Fruit fly (Drosophila melanogaster) whole organism, embryonic: Measurements from ENCODE around the gene CG14104.

Experiments used
- Ada2b ChIP-seq: fragments of 200-800 bp; sonication (Bioruptor generic); IDR thresholded peaks from 2 replicates; pipeline ENCODE4 v1.3.6; 2022; ENCODE audit warnings: missing biosample characterization, missing genetic modification characterization
- Atf6 ChIP-seq: fragments of 200-800 bp; sonication (Bioruptor generic); IDR thresholded peaks from 2 replicates; pipeline ENCODE4 v1.3.6; 2022; ENCODE audit warnings: missing biosample characterization, missing genetic modification characterization
- CG1024 ChIP-seq: fragments of 200-800 bp; sonication (Bioruptor generic); IDR thresholded peaks from 2 replicates; pipeline ENCODE4 v1.3.6; 2022; ENCODE audit warnings: missing biosample characterization, missing genetic modification characterization
- CG10959 ChIP-seq: fragments of 200-800 bp; sonication (Bioruptor generic); IDR thresholded peaks from 2 replicates; pipeline ENCODE4 v1.3.6; 2022; ENCODE audit warnings: missing biosample characterization, missing genetic modification characterization
- CG11504 ChIP-seq: fragments of 200-800 bp; sonication (Bioruptor generic); optimal IDR thresholded peaks from 3 replicates; lab custom pipeline; 2019; ENCODE audit warnings: missing biosample characterization, mild to moderate bottlenecking, missing genetic modification characterization, moderate library complexity
- CG13775 ChIP-seq: fragments of 200-800 bp; sonication (Bioruptor generic); optimal IDR thresholded peaks from 3 replicates; lab custom pipeline; 2017; ENCODE audit warnings: missing biosample characterization, mild to moderate bottlenecking, missing genetic modification characterization
- CG14667 ChIP-seq: fragments of 200-800 bp; sonication (Bioruptor generic); IDR thresholded peaks from 2 replicates; pipeline ENCODE4 v1.3.6; 2022; ENCODE audit warnings: missing biosample characterization, missing genetic modification characterization
- CG1529 ChIP-seq: fragments of 200-800 bp; sonication (Bioruptor generic); optimal IDR thresholded peaks from 3 replicates; lab custom pipeline; 2018; ENCODE audit warnings: missing biosample characterization, missing genetic modification characterization
- CG2889 ChIP-seq: fragments of 200-800 bp; sonication (Bioruptor generic); IDR thresholded peaks from 3 replicates; pipeline ENCODE4 v1.3.6; 2022; ENCODE audit warnings: missing biosample characterization, missing genetic modification characterization
- CG30020 ChIP-seq: fragments of 200-800 bp; optimal IDR thresholded peaks from 2 replicates; lab custom pipeline; 2019; ENCODE audit warnings: missing biosample characterization, mild to moderate bottlenecking, missing genetic modification characterization, moderate library complexity
- CG32767 ChIP-seq: fragments of 200-800 bp; sonication (Bioruptor generic); IDR thresholded peaks from 2 replicates; pipeline ENCODE4 v1.3.6; 2022; ENCODE audit warnings: missing biosample characterization, missing genetic modification characterization
- CG34224 ChIP-seq: fragments of 200-800 bp; sonication (Bioruptor generic); IDR thresholded peaks from 3 replicates; pipeline ENCODE4 v1.3.6; 2022; ENCODE audit warnings: missing biosample characterization, missing genetic modification characterization; ENCODE audit not compliant: partially characterized antibody
- CG34376 ChIP-seq: fragments of 200-800 bp; sonication (Bioruptor generic); optimal IDR thresholded peaks from 2 replicates; lab custom pipeline; 2018; ENCODE audit warnings: missing biosample characterization, mild to moderate bottlenecking, missing genetic modification characterization
- CG34422 ChIP-seq: fragments of 200-800 bp; sonication (Bioruptor generic); IDR thresholded peaks from 3 replicates; pipeline ENCODE4 v1.3.6; 2022; ENCODE audit warnings: missing biosample characterization, missing genetic modification characterization
- CG4360 ChIP-seq: fragments of 200-800 bp; sonication (Bioruptor generic); IDR thresholded peaks from 2 replicates; pipeline ENCODE4 v1.3.6; 2022; ENCODE audit warnings: missing biosample characterization, missing genetic modification characterization
- CG4730 ChIP-seq: fragments of 200-800 bp; sonication (Bioruptor generic); IDR thresholded peaks from 2 replicates; pipeline ENCODE4 v1.3.6; 2022; ENCODE audit warnings: missing biosample characterization, missing genetic modification characterization
- CG6683 ChIP-seq: fragments of 200-800 bp; sonication (Bioruptor generic); optimal IDR thresholded peaks from 2 replicates; lab custom pipeline; 2017; ENCODE audit warnings: missing biosample characterization, mild to moderate bottlenecking, missing genetic modification characterization, missing genetic modification reagents
- CG9437 ChIP-seq: fragments of 200-800 bp; sonication (Bioruptor generic); optimal IDR thresholded peaks from 2 replicates; lab custom pipeline; 2018; ENCODE audit warnings: missing biosample characterization, mild to moderate bottlenecking, missing genetic modification characterization
- CG9797 ChIP-seq: fragments of 200-800 bp; sonication (Bioruptor generic); optimal IDR thresholded peaks from 3 replicates; lab custom pipeline; 2018; ENCODE audit warnings: missing biosample characterization, mild to moderate bottlenecking, missing genetic modification characterization
- CG9876 ChIP-seq: fragments of 200-800 bp; sonication (Bioruptor generic); optimal IDR thresholded peaks from 2 replicates; lab custom pipeline; 2016; ENCODE audit warnings: missing biosample characterization, missing genetic modification characterization
- CoRest ChIP-seq: fragments of 200-800 bp; sonication (Bioruptor generic); optimal IDR thresholded peaks from 3 replicates; lab custom pipeline; 2018; ENCODE audit warnings: missing biosample characterization, mild to moderate bottlenecking, missing genetic modification characterization, moderate library complexity
- Deaf1 ChIP-seq: fragments of 200-800 bp; optimal IDR thresholded peaks from 3 replicates; lab custom pipeline; 2019; ENCODE audit warnings: missing biosample characterization, mild to moderate bottlenecking, missing genetic modification characterization, moderate library complexity
- HLH3B ChIP-seq: fragments of 200-800 bp; sonication (Bioruptor generic); IDR thresholded peaks from 2 replicates; pipeline ENCODE4 v1.3.6; 2022; ENCODE audit warnings: missing biosample characterization, missing genetic modification characterization
- HLHmδ ChIP-seq: fragments of 200-800 bp; sonication (Bioruptor generic); optimal IDR thresholded peaks from 2 replicates; lab custom pipeline; 2018; ENCODE audit warnings: missing biosample characterization, mild to moderate bottlenecking, missing genetic modification characterization, moderate library complexity
- PHDP ChIP-seq: fragments of 200-800 bp; sonication (Bioruptor generic); optimal IDR thresholded peaks from 3 replicates; lab custom pipeline; 2018; ENCODE audit warnings: missing biosample characterization, mild to moderate bottlenecking, missing genetic modification characterization, moderate library complexity
- Ravus ChIP-seq: fragments of 200-800 bp; sonication (Bioruptor generic); IDR thresholded peaks from 2 replicates; pipeline ENCODE4 v1.3.6; 2022; ENCODE audit warnings: missing biosample characterization, missing genetic modification characterization
- Sry-β ChIP-seq: fragments of 200-800 bp; sonication (Bioruptor generic); optimal IDR thresholded peaks from 2 replicates; lab custom pipeline; 2018; ENCODE audit warnings: missing biosample characterization, mild to moderate bottlenecking, missing genetic modification characterization, moderate library complexity
- YL-1 ChIP-seq: fragments of 200-800 bp; sonication (Bioruptor generic); optimal IDR thresholded peaks from 3 replicates; lab custom pipeline; 2017; ENCODE audit warnings: missing biosample characterization, mild to moderate bottlenecking, missing genetic modification characterization
- al ChIP-seq: fragments of 200-800 bp; sonication (Bioruptor generic); IDR thresholded peaks from 2 replicates; pipeline ENCODE4 v1.3.6; 2022; ENCODE audit warnings: missing biosample characterization, missing genetic modification characterization
- ara ChIP-seq: fragments of 200-800 bp; sonication (Bioruptor generic); IDR thresholded peaks from 2 replicates; pipeline ENCODE4 v1.3.6; 2022; ENCODE audit warnings: missing biosample characterization, missing genetic modification characterization
- cas ChIP-seq: fragments of 200-800 bp; sonication (Bioruptor generic); IDR thresholded peaks from 2 replicates; pipeline ENCODE4 v1.3.6; 2022; ENCODE audit warnings: missing biosample characterization, missing genetic modification characterization
- chif ChIP-seq, 2 experiments: fragments of 200-800 bp; sonication (Bioruptor generic); optimal IDR thresholded peaks; 3 replicates each; lab custom pipeline; 2016; ENCODE audit warnings: missing biosample characterization in 2 of 2, missing genetic modification characterization in 2 of 2
- crol ChIP-seq: fragments of 200-800 bp; sonication (Bioruptor generic); IDR thresholded peaks from 2 replicates; pipeline ENCODE4 v1.3.6; 2022; ENCODE audit warnings: missing biosample characterization, missing genetic modification characterization
- danr ChIP-seq: fragments of 200-800 bp; sonication (Bioruptor generic); IDR thresholded peaks from 2 replicates; pipeline ENCODE4 v1.3.6; 2022; ENCODE audit warnings: missing biosample characterization, missing genetic modification characterization
- dimm ChIP-seq: fragments of 200-800 bp; sonication (Bioruptor generic); IDR thresholded peaks from 2 replicates; pipeline ENCODE4 v1.3.6; 2022; ENCODE audit warnings: missing biosample characterization, missing genetic modification characterization
- emc ChIP-seq: fragments of 200-800 bp; sonication (Bioruptor generic); optimal IDR thresholded peaks from 2 replicates; lab custom pipeline; 2016; ENCODE audit warnings: missing biosample characterization, missing genetic modification characterization
- eve ChIP-seq, 2 experiments: fragments of >200 bp; optimal IDR thresholded peaks; 2 replicates each; lab custom pipeline; 2017; ENCODE audit warnings: missing biosample characterization in 2 of 2, missing genetic modification characterization in 2 of 2
- ftz-f1 ChIP-seq: fragments of 200-800 bp; sonication (Bioruptor generic); optimal IDR thresholded peaks from 2 replicates; lab custom pipeline; 2016; ENCODE audit warnings: missing biosample characterization, missing genetic modification characterization
- jing ChIP-seq: fragments of 200-800 bp; sonication (Bioruptor generic); optimal IDR thresholded peaks from 2 replicates; lab custom pipeline; 2018; ENCODE audit warnings: missing biosample characterization, mild to moderate bottlenecking, missing genetic modification characterization
- lov ChIP-seq, 2 experiments: fragments of 200-800 bp in 1 of 2; fragments of >200 bp in 1 of 2; sonication (Bioruptor generic) in 1 of 2; IDR thresholded peaks in 1 of 2; optimal IDR thresholded peaks in 1 of 2; 2 replicates in 1 of 2; 3 replicates in 1 of 2; pipeline versions ENCODE4 v1.3.6 to Lab custom; 2017 to 2022; ENCODE audit warnings: missing biosample characterization in 1 of 2, missing genetic modification characterization in 1 of 2
- luna ChIP-seq: fragments of 200-800 bp; sonication (Bioruptor generic); optimal IDR thresholded peaks from 2 replicates; lab custom pipeline; 2016; ENCODE audit warnings: missing biosample characterization, missing genetic modification characterization
- psq ChIP-seq: fragments of 200-800 bp; sonication (Bioruptor generic); optimal IDR thresholded peaks from 2 replicates; lab custom pipeline; 2017; ENCODE audit warnings: missing biosample characterization, missing genetic modification characterization
- pzg ChIP-seq: fragments of 200-800 bp; sonication (Bioruptor generic); optimal IDR thresholded peaks from 3 replicates; lab custom pipeline; 2018; ENCODE audit warnings: missing biosample characterization, mild to moderate bottlenecking, missing genetic modification characterization, moderate library complexity
- sc ChIP-seq, 3 experiments: fragments of >200 bp in 2 of 3; fragments of 200-800 bp in 1 of 3; sonication (Bioruptor generic) in 1 of 3; optimal IDR thresholded peaks; 2 replicates in 2 of 3; 3 replicates in 1 of 3; lab custom pipeline; 2017; ENCODE audit warnings: mild to moderate bottlenecking in 1 of 3, missing biosample characterization in 1 of 3, missing genetic modification characterization in 1 of 3, missing genetic modification reagents in 1 of 3
- sug ChIP-seq: fragments of 200-800 bp; optimal IDR thresholded peaks from 2 replicates; lab custom pipeline; 2019; ENCODE audit warnings: missing biosample characterization, mild to moderate bottlenecking, missing genetic modification characterization, moderate library complexity
- usp ChIP-seq: fragments of >200 bp; optimal IDR thresholded peaks from 2 replicates; lab custom pipeline; 2017; ENCODE audit warnings: missing biosample characterization, missing genetic modification characterization
- zen2 ChIP-seq: fragments of 200-800 bp; sonication (Bioruptor generic); IDR thresholded peaks from 3 replicates; pipeline ENCODE4 v1.3.6; 2022; ENCODE audit warnings: missing biosample characterization, missing genetic modification characterization; ENCODE audit not compliant: partially characterized antibody
- zfh2 ChIP-seq: fragments of 200-800 bp; sonication (Bioruptor generic); optimal IDR thresholded peaks from 2 replicates; lab custom pipeline; 2016; ENCODE audit warnings: missing biosample characterization, missing genetic modification characterization

CG14104 gene

dm6 chr3L:19790929-19791687, 15.9 kb downstream of the CG14104 start (continued):
- TF ChIP-seq CG30020 (tag; lab: Kevin White, UChicago), result peak; percentile 37
- TF ChIP-seq CoRest (tag; lab: Kevin White, UChicago), result peak; percentile 83
- no peak; the same call in 2 of the 3 replicates for TF ChIP-seq zen2 (GFP tag; lab: Robert Waterston, UW)
- TF ChIP-seq CG34376 (GFP tag; lab: Kevin White, UChicago), result peak; percentile 29
- 0 out of 2 replicates have a peak, but pooled peaks have one; percentile 22 for TF ChIP-seq CG4360
- peak; percentile 70 for TF ChIP-seq CG11504 (tag; lab: Kevin White, UChicago)
- no peak; the same call in 2 of the 3 replicates for TF ChIP-seq CG34224 (GFP tag; lab: Robert Waterston, UW)
- TF ChIP-seq zfh2 (GFP tag; lab: Kevin White, UChicago), result peak; percentile 70
- TF ChIP-seq Atf6 (GFP tag; lab: Robert Waterston, UW), result peak; percentile 69
- TF ChIP-seq Ravus, result no peak; the same call in 1 of the 2 replicates
- no peak for TF ChIP-seq cas (GFP tag; lab: Robert Waterston, UW)
- no peak for TF ChIP-seq luna (GFP tag; lab: Kevin White, UChicago)
- TF ChIP-seq crol (GFP tag; lab: Robert Waterston, UW), result no peak
- no peak for TF ChIP-seq Ada2b (GFP tag; lab: Robert Waterston, UW)
- no peak for TF ChIP-seq CG2889
- TF ChIP-seq CG6683 (GFP tag; lab: Kevin White, UChicago), result peak; percentile 18
- TF ChIP-seq YL-1, result no peak
- 0 out of 2 replicates have a peak, but pooled peaks have one; percentile 16 for TF ChIP-seq HLH3B (GFP tag; lab: Robert Waterston, UW)
- TF ChIP-seq CG34422 (GFP tag; lab: Robert Waterston, UW), result peak; percentile 54; the same call in 1 of the 3 replicates
- peak in 1 of 2 experiments; percentile 88 for TF ChIP-seq eve (GFP tag; optimal IDR thresholded peaks at IDR 0.05; lab: Kevin White, UChicago)
- no peak for TF ChIP-seq emc (GFP tag; lab: Kevin White, UChicago)
- TF ChIP-seq Sry-β (GFP tag; lab: Kevin White, UChicago), result peak; percentile 99
- TF ChIP-seq CG9876 (GFP tag; lab: Kevin White, UChicago), result peak; percentile 17
- TF ChIP-seq lov (optimal IDR thresholded peaks at IDR 0.05; lab: Kevin White, UChicago), result no peak
- TF ChIP-seq lov (GFP tag; IDR thresholded peaks at IDR 0.05; lab: Robert Waterston, UW), result no peak
- TF ChIP-seq sug (tag; lab: Kevin White, UChicago), result peak; percentile 24
- no peak for TF ChIP-seq dimm (GFP tag; lab: Robert Waterston, UW)
- no peak for TF ChIP-seq usp (GFP tag; lab: Kevin White, UChicago)
- peak; percentile 60 for TF ChIP-seq jing (GFP tag; lab: Kevin White, UChicago)
- peak; percentile 2 for TF ChIP-seq psq (GFP tag; lab: Kevin White, UChicago)
- peak; percentile 17 for TF ChIP-seq Deaf1 (tag; lab: Kevin White, UChicago)
- no peak for TF ChIP-seq ftz-f1 (GFP tag; lab: Kevin White, UChicago)
- no peak for TF ChIP-seq CG4730 (GFP tag; lab: Robert Waterston, UW)
- peak; percentile 52 to 68 for TF ChIP-seq chif (GFP tag; optimal IDR thresholded peaks at IDR 0.05; lab: Kevin White, UChicago)
- TF ChIP-seq pzg (GFP tag; lab: Kevin White, UChicago), result no peak
- TF ChIP-seq ara (GFP tag; lab: Robert Waterston, UW), result peak; percentile 42; the same call in 1 of the 2 replicates
- TF ChIP-seq CG9797 (GFP tag; lab: Kevin White, UChicago), result no peak
- TF ChIP-seq CG10959 (GFP tag; lab: Robert Waterston, UW), result no peak
- peak; percentile 81 for TF ChIP-seq CG13775 (GFP tag; lab: Kevin White, UChicago)
- TF ChIP-seq CG1529, result no peak
- TF ChIP-seq CG1024, result no peak
- TF ChIP-seq danr, result 0 out of 2 replicates have a peak, but pooled peaks have one; percentile 11
- no peak for TF ChIP-seq CG14667
- TF ChIP-seq CG32767, result 0 out of 2 replicates have a peak, but pooled peaks have one; percentile 24
- TF ChIP-seq sc (optimal IDR thresholded peaks at IDR 0.05; lab: Kevin White, UChicago), result no peak
- no peak for TF ChIP-seq sc (GFP tag; optimal IDR thresholded peaks at IDR 0.05; lab: Kevin White, UChicago)
- TF ChIP-seq al (GFP tag; lab: Robert Waterston, UW), result peak; percentile 10; the same call in 1 of the 2 replicates
- TF ChIP-seq PHDP (tag; lab: Kevin White, UChicago), result peak; percentile 52
- TF ChIP-seq HLHmδ, result peak; percentile 14
- TF ChIP-seq CG9437, result peak; percentile 69
